Fruit fly (Drosophila melanogaster) whole organism, adult: ENCODE results near the gene Pfas.

Source experiments
- CG11617 ChIP-seq: fragments of 200-800 bp; sonication (Bioruptor generic); optimal IDR thresholded peaks from 2 replicates; lab custom pipeline; 2017; ENCODE audit warnings: mild to moderate bottlenecking, missing biosample characterization, missing genetic modification reagents, missing genetic modification characterization
- CG12768 ChIP-seq: fragments of 200-800 bp; sonication (Bioruptor generic); optimal IDR thresholded peaks from 2 replicates; lab custom pipeline; 2017; ENCODE audit warnings: missing biosample characterization, missing genetic modification characterization, mild to moderate bottlenecking, moderate library complexity, missing genetic modification reagents
- CG14711 ChIP-seq: fragments of 200-800 bp; sonication (Bioruptor generic); optimal IDR thresholded peaks from 2 replicates; lab custom pipeline; 2018; ENCODE audit warnings: missing biosample characterization, mild to moderate bottlenecking, missing genetic modification characterization, moderate library complexity
- CG1620 ChIP-seq: fragments of 200-800 bp; sonication (Bioruptor generic); optimal IDR thresholded peaks from 2 replicates; lab custom pipeline; 2016; ENCODE audit warnings: missing biosample characterization, missing genetic modification characterization
- CG33017 ChIP-seq: fragments of 200-800 bp; sonication (Bioruptor generic); optimal IDR thresholded peaks from 2 replicates; lab custom pipeline; 2018; ENCODE audit warnings: missing biosample characterization, mild to moderate bottlenecking, missing genetic modification characterization, moderate library complexity
- CG5204 ChIP-seq: fragments of 200-800 bp; sonication (Bioruptor generic); optimal IDR thresholded peaks from 2 replicates; lab custom pipeline; 2016; ENCODE audit warnings: missing biosample characterization, missing genetic modification characterization
- CG7045 ChIP-seq: fragments of 200-800 bp; sonication (Bioruptor generic); optimal IDR thresholded peaks from 2 replicates; lab custom pipeline; 2017; ENCODE audit warnings: missing biosample characterization, mild to moderate bottlenecking, missing genetic modification characterization
- CG7101 ChIP-seq: fragments of 200-800 bp; sonication (Bioruptor generic); optimal IDR thresholded peaks from 2 replicates; lab custom pipeline; 2018; ENCODE audit warnings: missing biosample characterization, mild to moderate bottlenecking, missing genetic modification characterization, moderate library complexity
- Clk ChIP-seq: fragments of 200-800 bp; sonication (Bioruptor generic); optimal IDR thresholded peaks from 2 replicates; lab custom pipeline; 2017; ENCODE audit warnings: missing biosample characterization, missing genetic modification characterization
- Crg-1 ChIP-seq: fragments of 200-800 bp; sonication (Bioruptor generic); optimal IDR thresholded peaks from 2 replicates; lab custom pipeline; 2016; ENCODE audit warnings: missing biosample characterization, missing genetic modification characterization
- Hr96 ChIP-seq: fragments of 200-800 bp; sonication (Bioruptor generic); optimal IDR thresholded peaks from 2 replicates; lab custom pipeline; 2016; ENCODE audit warnings: missing biosample characterization, missing genetic modification characterization
- Mnt ChIP-seq: fragments of 200-800 bp; sonication (Bioruptor generic); optimal IDR thresholded peaks from 2 replicates; lab custom pipeline; 2016; ENCODE audit warnings: missing biosample characterization, mild to moderate bottlenecking, missing genetic modification characterization
- bab1 ChIP-seq: fragments of 200-800 bp; sonication (Bioruptor generic); optimal IDR thresholded peaks from 3 replicates; lab custom pipeline; 2019; ENCODE audit warnings: missing biosample characterization, mild to moderate bottlenecking, missing genetic modification characterization, moderate library complexity
- cic ChIP-seq: fragments of 200-800 bp; sonication (Bioruptor generic); optimal IDR thresholded peaks from 2 replicates; lab custom pipeline; 2017; ENCODE audit warnings: missing biosample characterization, mild to moderate bottlenecking, missing genetic modification characterization, moderate library complexity
- cnc ChIP-seq, 2 experiments: fragments of >200 bp; optimal IDR thresholded peaks; 2 replicates each; lab custom pipeline; 2017
- kay ChIP-seq: fragments of 200-800 bp; sonication (Bioruptor generic); peaks from one replicate; lab custom pipeline; 2016; ENCODE audit warnings: missing biosample characterization, missing genetic modification characterization, borderline replicate concordance
- ovo ChIP-seq: fragments of 200-800 bp; sonication (Bioruptor generic); optimal IDR thresholded peaks from 2 replicates; lab custom pipeline; 2016; ENCODE audit warnings: missing biosample characterization, missing genetic modification characterization
- pad ChIP-seq: fragments of 200-800 bp; sonication (Bioruptor generic); optimal IDR thresholded peaks from 3 replicates; lab custom pipeline; 2017; ENCODE audit warnings: missing biosample characterization, missing genetic modification characterization, mild to moderate bottlenecking, moderate library complexity, missing genetic modification reagents
- tj ChIP-seq: fragments of 200-800 bp; sonication (Bioruptor generic); optimal IDR thresholded peaks from 3 replicates; lab custom pipeline; 2017; ENCODE audit warnings: missing biosample characterization, mild to moderate bottlenecking, missing genetic modification characterization, moderate library complexity
- toe ChIP-seq: fragments of 200-800 bp; sonication (Bioruptor generic); optimal IDR thresholded peaks from 2 replicates; lab custom pipeline; 2016; ENCODE audit warnings: missing biosample characterization, missing genetic modification characterization

The Pfas gene

DNA sequence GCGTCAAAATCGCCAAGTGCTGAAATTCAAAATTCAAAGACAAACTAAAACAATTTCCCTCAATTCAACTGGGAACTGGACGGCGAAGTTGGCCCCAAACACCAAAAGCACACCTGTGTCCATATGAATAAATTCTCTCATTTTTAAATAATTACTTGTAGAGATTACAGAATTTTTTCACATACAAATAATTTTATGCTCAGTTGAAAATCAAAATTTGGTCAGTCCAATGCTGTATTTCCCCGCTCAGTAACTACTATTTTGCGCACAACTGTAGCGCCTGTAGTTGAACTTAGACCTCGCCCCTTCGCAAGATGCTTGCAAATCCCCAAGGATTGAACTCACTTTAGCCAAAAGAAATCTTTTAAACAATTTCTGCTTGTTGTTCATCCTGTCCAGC is 17.1 kb downstream of the Pfas start:
- no peak for TF ChIP-seq CG11617 (GFP tag; lab: Kevin White, UChicago)
- TF ChIP-seq pad (GFP tag; lab: Kevin White, UChicago): no peak
- no peak for TF ChIP-seq toe
- TF ChIP-seq ovo (GFP tag; lab: Kevin White, UChicago): no peak
- TF ChIP-seq kay (GFP tag; lab: Kevin White, UChicago): no peak
- TF ChIP-seq cnc (optimal IDR thresholded peaks at IDR 0.05; lab: Kevin White, UChicago): no peak
- TF ChIP-seq CG1620 (GFP tag; lab: Kevin White, UChicago): no peak
- TF ChIP-seq Crg-1 (GFP tag; lab: Kevin White, UChicago): no peak
- TF ChIP-seq CG7045: no peak
- no peak for TF ChIP-seq CG33017 (tag; lab: Kevin White, UChicago)
- TF ChIP-seq Clk: no peak

DNA sequence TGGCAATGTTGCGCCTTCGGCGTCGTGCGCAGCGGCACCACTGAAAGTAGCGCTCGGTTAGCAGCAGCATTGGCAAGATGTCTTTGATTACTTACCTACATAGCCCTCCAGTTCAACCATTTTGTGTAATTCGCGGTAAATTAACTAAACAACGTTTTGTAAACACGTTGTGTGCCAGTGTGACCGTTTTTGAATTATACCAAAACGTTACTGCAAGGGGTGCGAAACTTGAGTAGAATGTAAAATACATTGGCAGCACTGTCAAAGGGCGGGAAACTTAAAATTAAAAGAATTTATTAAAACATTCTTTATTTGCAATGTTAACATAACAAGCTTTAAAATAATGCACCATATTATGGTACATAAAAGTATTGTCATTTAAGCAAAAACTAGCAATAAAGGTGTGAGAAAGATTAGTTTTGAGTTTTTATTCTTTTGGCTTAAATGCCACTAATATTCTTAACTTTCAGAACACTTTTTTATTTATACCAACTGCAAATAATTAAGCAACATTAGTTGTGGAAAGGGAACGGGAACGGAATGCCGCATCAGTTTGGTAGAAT is 21.4 kb downstream of the Pfas start, which contains the start of gene CG9107:
Gene CG9107, minus strand, starts transcription at position 195 of the 563 bp plus-strand sequence.
- TF ChIP-seq Hr96 (no peak), Mnt (GFP tag; lab: Kevin White, UChicago) (peak; percentile 54)

DNA sequence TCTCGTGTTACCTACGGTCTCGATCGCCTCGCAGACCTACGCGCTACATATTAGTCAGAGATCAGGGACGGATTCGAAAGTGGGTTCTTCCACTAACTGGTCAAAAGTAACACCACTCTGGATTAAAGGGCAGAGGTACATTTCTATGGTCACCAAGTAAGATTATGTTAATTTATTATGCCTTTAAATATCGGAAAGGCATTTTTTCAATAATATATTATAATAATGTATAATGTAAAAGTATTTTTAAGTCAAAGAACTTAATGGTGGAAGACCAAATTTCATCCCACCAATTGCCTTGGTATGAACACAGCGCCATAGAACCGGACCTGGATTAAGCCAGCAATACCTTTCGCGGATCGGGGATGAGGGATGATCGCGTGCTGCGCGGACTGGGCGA is 23.1 kb downstream of the Pfas start:
- TF ChIP-seq Mnt (GFP tag; lab: Kevin White, UChicago) (no peak), Crg-1 (GFP tag; lab: Kevin White, UChicago) (no peak)

DNA sequence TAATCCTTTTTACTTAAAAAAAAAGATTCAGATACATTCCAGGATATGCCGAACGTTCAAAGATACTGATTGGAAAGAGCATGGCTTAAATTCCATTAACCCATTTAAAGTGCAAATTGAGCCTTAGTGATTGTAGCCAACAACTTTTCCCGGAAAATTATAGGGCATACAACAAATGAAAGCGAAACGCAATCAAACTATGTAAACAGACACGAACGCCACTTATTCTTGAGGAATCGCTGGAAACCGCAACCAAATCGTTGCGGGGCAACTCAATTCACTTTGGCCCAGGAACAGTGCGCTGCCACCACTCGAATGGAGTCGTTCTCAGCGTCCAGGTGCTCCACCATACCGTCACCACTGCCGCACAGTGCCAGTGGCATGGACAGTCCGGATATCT is 25.3 kb downstream of the Pfas start, which contains the start of gene CG13996:
Gene CG13996, plus strand, starts transcription at position 301 of the 400 bp plus-strand sequence.
- TF ChIP-seq Hr96 (no peak), kay (GFP tag; lab: Kevin White, UChicago) (no peak), toe (no peak)

DNA sequence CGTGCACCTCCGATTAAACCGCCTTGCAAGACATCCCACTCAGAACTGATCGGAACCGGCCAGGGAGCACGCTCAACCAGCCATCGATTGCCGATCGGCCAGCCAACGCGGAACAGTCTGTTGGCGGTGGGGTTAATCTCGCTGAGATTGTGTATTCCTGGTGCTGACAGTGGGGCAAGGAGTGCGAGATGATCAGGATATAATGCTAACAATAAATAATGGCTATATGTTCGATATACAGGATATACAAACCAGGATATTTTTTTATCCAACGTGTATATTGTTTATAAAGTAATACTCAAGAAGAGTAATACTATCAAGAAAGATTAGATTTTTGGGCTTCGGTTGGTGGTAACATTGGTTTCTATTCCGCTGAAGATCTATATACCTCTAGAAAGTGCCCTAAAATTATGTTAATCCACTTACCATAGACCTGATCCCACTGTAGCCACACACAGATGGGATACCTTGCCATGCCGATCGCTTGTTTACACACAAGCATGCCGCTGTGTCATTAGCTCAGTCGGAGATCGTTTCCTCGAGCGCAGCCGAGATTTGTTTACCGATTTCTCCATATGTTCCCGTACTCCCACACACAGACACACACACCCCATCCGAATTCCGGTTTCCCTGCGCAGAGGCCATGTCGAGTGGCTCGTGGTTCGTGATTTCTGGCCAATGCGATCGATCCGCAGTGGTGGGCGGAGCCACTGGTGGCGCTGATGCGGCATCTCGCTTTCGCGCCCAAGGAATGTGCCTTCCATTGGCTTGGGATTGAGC is 26.3 kb downstream of the Pfas start, which contains the start of gene H2.0:
Gene H2.0, minus strand, starts transcription at position 51 of the 780 bp plus-strand sequence.
- TF ChIP-seq kay (GFP tag; lab: Kevin White, UChicago) (no peak), tj (no peak), Crg-1 (GFP tag; lab: Kevin White, UChicago) (no peak), CG1620 (GFP tag; lab: Kevin White, UChicago) (no peak), Clk (no peak), CG33017 (tag; lab: Kevin White, UChicago) (no peak), toe (no peak), Mnt (GFP tag; lab: Kevin White, UChicago) (no peak), CG12768 (GFP tag; lab: Kevin White, UChicago) (no peak), CG14711 (tag; lab: Kevin White, UChicago) (no peak), cic (GFP tag; lab: Kevin White, UChicago) (no peak), cnc (optimal IDR thresholded peaks at IDR 0.05; lab: Kevin White, UChicago) (no peak), Hr96 (no peak), ovo (GFP tag; lab: Kevin White, UChicago) (no peak), bab1 (no peak)

DNA sequence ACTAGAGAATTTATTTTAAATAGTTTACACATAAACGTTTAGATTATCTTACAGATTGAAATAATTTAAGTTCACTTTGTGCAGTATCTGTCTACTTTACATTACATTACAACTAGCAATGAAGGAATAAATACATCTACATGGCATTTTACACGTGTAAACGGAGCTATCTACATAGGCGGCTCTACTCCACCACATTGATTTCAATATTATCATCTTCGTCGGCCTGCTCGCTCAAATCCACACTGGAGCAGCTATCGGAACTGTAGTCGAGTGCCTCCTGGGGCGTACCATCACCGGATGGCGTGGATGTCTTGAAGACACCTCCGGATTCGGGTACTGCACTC is 32.8 kb downstream of the Pfas start:
- TF ChIP-seq ovo (GFP tag; lab: Kevin White, UChicago) (no peak), kay (GFP tag; lab: Kevin White, UChicago) (no peak), Hr96 (no peak), CG33017 (tag; lab: Kevin White, UChicago) (no peak), cnc (optimal IDR thresholded peaks at IDR 0.05; lab: Kevin White, UChicago) (no peak), Crg-1 (GFP tag; lab: Kevin White, UChicago) (no peak), CG7045 (no peak), CG11617 (GFP tag; lab: Kevin White, UChicago) (no peak), CG12768 (GFP tag; lab: Kevin White, UChicago) (no peak), pad (GFP tag; lab: Kevin White, UChicago) (no peak), tj (no peak), CG1620 (GFP tag; lab: Kevin White, UChicago) (no peak), CG14711 (tag; lab: Kevin White, UChicago) (no peak), cic (GFP tag; lab: Kevin White, UChicago) (no peak), CG7101 (tag; lab: Kevin White, UChicago) (no peak), Mnt (GFP tag; lab: Kevin White, UChicago) (no peak), bab1 (no peak), Clk (no peak), CG5204 (no peak)

DNA sequence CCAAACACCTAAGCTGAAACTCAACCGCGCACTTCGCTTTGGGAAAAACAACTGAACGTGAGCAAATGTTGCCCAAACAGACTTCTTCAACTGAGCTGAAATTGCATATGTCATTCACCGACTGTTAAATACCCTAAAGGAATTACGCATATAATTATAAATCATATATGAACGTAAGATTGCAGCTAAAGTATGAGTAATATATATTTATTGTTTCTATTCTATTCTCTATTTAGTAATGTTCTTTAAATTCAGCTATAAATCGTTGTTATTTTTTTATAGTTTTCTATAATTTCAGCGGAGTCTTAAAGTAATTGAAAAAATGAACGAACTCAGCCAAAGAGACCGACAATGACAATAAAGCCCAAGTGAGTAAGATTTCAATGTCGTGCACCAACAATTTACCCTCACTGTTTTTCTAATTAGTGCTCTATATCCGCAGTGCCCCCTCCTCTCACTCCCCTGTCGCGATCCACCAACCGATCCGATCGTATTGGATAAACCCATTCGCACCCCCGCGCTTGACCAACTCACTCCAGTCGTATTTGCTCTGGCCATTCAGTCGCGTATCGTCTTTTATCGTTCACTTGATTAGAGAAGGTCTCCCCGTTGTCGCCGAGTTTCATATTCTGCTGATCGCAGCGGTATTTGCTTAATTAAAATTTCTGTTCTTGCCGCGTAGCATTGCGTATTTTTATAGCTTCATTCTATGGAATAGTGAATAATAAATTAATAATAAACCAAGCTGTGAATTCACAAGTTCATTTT is 33.4 kb downstream of the Pfas start, which contains the start of gene CG9098:
Gene CG9098, minus strand, starts transcription at position 36 of the 768 bp plus-strand sequence.
- no peak for TF ChIP-seq Hr96
- TF ChIP-seq Crg-1 (GFP tag; lab: Kevin White, UChicago): no peak
- no peak for TF ChIP-seq CG11617 (GFP tag; lab: Kevin White, UChicago)
- no peak for TF ChIP-seq CG12768 (GFP tag; lab: Kevin White, UChicago)
- TF ChIP-seq toe: no peak
- no peak for TF ChIP-seq cnc (optimal IDR thresholded peaks at IDR 0.05; lab: Kevin White, UChicago)
- TF ChIP-seq Mnt (GFP tag; lab: Kevin White, UChicago): no peak
- no peak for TF ChIP-seq CG14711 (tag; lab: Kevin White, UChicago)
- peak; percentile 91 for TF ChIP-seq tj
- TF ChIP-seq CG5204: no peak
- no peak for TF ChIP-seq CG33017 (tag; lab: Kevin White, UChicago)
- TF ChIP-seq bab1: peak; percentile 57
- TF ChIP-seq pad (GFP tag; lab: Kevin White, UChicago): no peak
- no peak for TF ChIP-seq cic (GFP tag; lab: Kevin White, UChicago)
